Fruit fly (Drosophila melanogaster) Kc167 (cell line): Measurements from ENCODE around the gene Ptp61F.
"Not testable (repeated sequence)": the region's sequence is repeated elsewhere in the genome, so short reads cannot be mapped to it uniquely, and the experiment has no call there.

Experiments used
- h ChIP-seq: fragments of >200 bp; optimal IDR thresholded peaks from 3 replicates; lab custom pipeline; 2018; ENCODE audit warnings: missing external identifiers
- psq ChIP-seq: fragments of >200 bp; optimal IDR thresholded peaks from 2 replicates; lab custom pipeline; 2017; ENCODE audit warnings: missing external identifiers

DNA sequence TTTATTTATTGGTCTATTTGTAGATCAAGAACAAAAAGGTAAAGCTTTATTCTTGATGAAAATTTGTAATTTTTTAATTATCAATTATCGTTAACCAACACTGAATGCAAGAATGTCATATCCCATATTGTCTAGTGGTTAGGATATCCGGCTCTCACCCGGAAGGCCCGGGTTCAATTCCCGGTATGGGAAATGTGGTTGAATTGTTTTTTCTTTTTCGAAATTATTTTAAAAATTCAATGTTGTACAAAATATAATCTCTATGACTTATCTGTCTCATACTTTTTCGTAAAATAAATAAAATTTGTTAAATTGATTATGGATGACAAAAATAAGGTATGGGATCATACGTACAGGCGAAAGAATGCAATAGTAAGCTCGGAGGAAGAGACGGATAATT, 76.8 kb downstream of the Ptp61F start, which contains the start of gene CG32320:
- TF ChIP-seq psq, h (lab: Kevin White, UChicago): not testable (repeated sequence)
